Worm (Caenorhabditis elegans): ENCODE data around the gene F23A7.4.
A peak's percentile ranks its signal among the peaks of the same experiment; 100 is the strongest.
"Not testable (repeated sequence)": the region's sequence is repeated elsewhere in the genome, so short reads cannot be mapped to it uniquely, and the experiment has no call there.

F23A7.4 gene

ce11 chrX:16210518-16210917 lies 1.9 kb upstream of the F23A7.4 start, which contains the start of gene R11.4:
Gene R11.4, minus strand, starts transcription at chrX:16210618.
- TF ChIP-seq Y53F4B.3 (GFP tag; IDR thresholded peaks at IDR 0.05): no peak
- TF ChIP-seq madf-10 (tag; optimal IDR thresholded peaks at IDR 0.05): no peak
- TF ChIP-seq ztf-3 (GFP tag; optimal IDR thresholded peaks at IDR 0.05): no peak
- no peak for TF ChIP-seq tbp1 (GFP tag; optimal IDR thresholded peaks at IDR 0.05)
- no peak for TF ChIP-seq snpc-1.1 (tag; optimal IDR thresholded peaks at IDR 0.05; ENCODE audit: insufficient read depth)
- no peak for TF ChIP-seq zfh-2 (GFP tag; conservative IDR thresholded peaks at IDR 0.05)

ce11 chrX:16213073-16213472 lies 667 bp downstream of the F23A7.4 start, which contains the start of gene F23A7.8:
Gene F23A7.8, plus strand, starts transcription at chrX:16213373.
- TF ChIP-seq nhr-179 (tag; optimal IDR thresholded peaks at IDR 0.05); lsl-1 (GFP tag; optimal IDR thresholded peaks at IDR 0.05); ceh-27 (GFP tag; optimal IDR thresholded peaks at IDR 0.05): not testable (repeated sequence)

ce11 chrX:16217108-16217507 lies 4.7 kb downstream of the F23A7.4 start, which contains the start of gene F23A7.1:
Gene F23A7.1, plus strand, starts transcription at chrX:16217408.
- TF ChIP-seq Y67H2A.10 (GFP tag; conservative IDR thresholded peaks at IDR 0.05) (no peak), dox-1 (GFP tag; IDR thresholded peaks at IDR 0.05) (no peak), ama-1 (optimal IDR thresholded peaks at IDR 0.05) (no peak), ama-1 (GFP tag; optimal IDR thresholded peaks at IDR 0.05) (no peak), die-1 (tag; optimal IDR thresholded peaks at IDR 0.05) (no peak), Y79H2A.3 (GFP tag; conservative IDR thresholded peaks at IDR 0.05) (no peak), mes-4 (tag; optimal IDR thresholded peaks at IDR 0.05) (no peak), Y53G8AR.9 (GFP tag; conservative IDR thresholded peaks at IDR 0.05) (no peak)

ce11 chrX:16217749-16218148 lies 5.3 kb downstream of the F23A7.4 start:
- no peak for TF ChIP-seq B0019.2 (GFP tag; conservative IDR thresholded peaks at IDR 0.05)
- TF ChIP-seq D2030.7 (GFP tag; IDR thresholded peaks at IDR 0.05): peak; percentile 76
- TF ChIP-seq athp-1 (tag; optimal IDR thresholded peaks at IDR 0.05): no peak
- no peak for TF ChIP-seq let-607 (tag; optimal IDR thresholded peaks at IDR 0.05)
- no peak for TF ChIP-seq unc-130 (GFP tag; optimal IDR thresholded peaks at IDR 0.05)
- no peak for TF ChIP-seq madf-8 (GFP tag; conservative IDR thresholded peaks at IDR 0.05)
- TF ChIP-seq B0336.3 (GFP tag; IDR thresholded peaks at IDR 0.05): no peak
- TF ChIP-seq sptf-2 (GFP tag; optimal IDR thresholded peaks at IDR 0.05): no peak
- TF ChIP-seq aptf-2 (GFP tag; conservative IDR thresholded peaks at IDR 0.05): no peak
- TF ChIP-seq F37B4.10 (GFP tag; IDR thresholded peaks at IDR 0.05): no peak
- no peak for TF ChIP-seq egrh-3 (GFP tag; IDR thresholded peaks at IDR 0.05)
- TF ChIP-seq ceh-58 (GFP tag; IDR thresholded peaks at IDR 0.05): no peak
- no peak for TF ChIP-seq F57C9.4 (tag; optimal IDR thresholded peaks at IDR 0.05)
- TF ChIP-seq sdz-38 (tag; optimal IDR thresholded peaks at IDR 0.05): no peak
- no peak for TF ChIP-seq T26A5.8 (tag; optimal IDR thresholded peaks at IDR 0.05)
- TF ChIP-seq madf-6 (GFP tag; IDR thresholded peaks at IDR 0.05): no peak
- no peak for TF ChIP-seq bed-1 (GFP tag; IDR thresholded peaks at IDR 0.05)
- TF ChIP-seq pha-4 (tag; optimal IDR thresholded peaks at IDR 0.05): no peak
- TF ChIP-seq him-1 (tag; optimal IDR thresholded peaks at IDR 0.05): peak; percentile 43
- TF ChIP-seq nhr-27 (tag; optimal IDR thresholded peaks at IDR 0.05): no peak
- no peak for TF ChIP-seq mes-4 (tag; optimal IDR thresholded peaks at IDR 0.05)
- TF ChIP-seq lin-35 (GFP tag; optimal IDR thresholded peaks at IDR 0.05): no peak
- no peak for TF ChIP-seq F55B11.4 (tag; optimal IDR thresholded peaks at IDR 0.05; ENCODE audit: borderline replicate concordance, insufficient read depth)
- no peak for TF ChIP-seq ceh-79 (tag; optimal IDR thresholded peaks at IDR 0.05)
- no peak for TF ChIP-seq ztf-18 (tag; optimal IDR thresholded peaks at IDR 0.05)
- TF ChIP-seq nhr-120 (GFP tag; IDR thresholded peaks at IDR 0.05): no peak
- no peak for TF ChIP-seq hlh-12 (tag; optimal IDR thresholded peaks at IDR 0.05)
- no peak for TF ChIP-seq hrde-1 (tag; optimal IDR thresholded peaks at IDR 0.05; ENCODE audit: borderline replicate concordance)
- TF ChIP-seq cebp-1 (GFP tag; IDR thresholded peaks at IDR 0.05): no peak
- no peak for TF ChIP-seq cebp-1 (tag; optimal IDR thresholded peaks at IDR 0.05)

Data from whole organism, young adult.